Fruit fly (Drosophila melanogaster) whole organism, pupa: ENCODE data around the gene CG43054.

Experiments used
- CG10348 ChIP-seq: fragments of 200-800 bp; sonication (Bioruptor generic); IDR thresholded peaks from 2 replicates; pipeline ENCODE4 v1.3.6; 2022; ENCODE audit warnings: missing biosample characterization, missing genetic modification characterization
- CG12605 ChIP-seq: fragments of 200-800 bp; sonication (Bioruptor generic); IDR thresholded peaks from 2 replicates; pipeline ENCODE4 v1.3.6; 2022; ENCODE audit warnings: missing biosample characterization, missing genetic modification characterization
- CG13204 ChIP-seq: fragments of 200-800 bp; sonication (Bioruptor generic); optimal IDR thresholded peaks from 2 replicates; lab custom pipeline; 2018; ENCODE audit warnings: missing biosample characterization, mild to moderate bottlenecking, missing genetic modification characterization, moderate library complexity
- CG14655 ChIP-seq: fragments of 200-800 bp; sonication (Bioruptor generic); optimal IDR thresholded peaks from 3 replicates; lab custom pipeline; 2017; ENCODE audit warnings: mild to moderate bottlenecking, missing biosample characterization, missing genetic modification reagents, missing genetic modification characterization
- CG15710 ChIP-seq: fragments of 200-800 bp; sonication (Bioruptor generic); optimal IDR thresholded peaks from 2 replicates; lab custom pipeline; 2018; ENCODE audit warnings: missing biosample characterization, mild to moderate bottlenecking, missing genetic modification characterization, moderate library complexity
- CG17806 ChIP-seq: fragments of 200-800 bp; sonication (Bioruptor generic); optimal IDR thresholded peaks from 2 replicates; lab custom pipeline; 2018; ENCODE audit warnings: missing biosample characterization, mild to moderate bottlenecking, missing genetic modification characterization, moderate library complexity
- CG32121 ChIP-seq: fragments of 200-800 bp; sonication (Bioruptor generic); IDR thresholded peaks from 2 replicates; pipeline ENCODE4 v1.3.6; 2022; ENCODE audit warnings: missing biosample characterization, missing genetic modification characterization
- CG34367 ChIP-seq: fragments of 200-800 bp; sonication (Bioruptor generic); optimal IDR thresholded peaks from 2 replicates; lab custom pipeline; 2018; ENCODE audit warnings: missing biosample characterization, mild to moderate bottlenecking, missing genetic modification characterization
- CG4496 ChIP-seq: fragments of 200-800 bp; sonication (Bioruptor generic); IDR thresholded peaks from 3 replicates; pipeline ENCODE4 v1.3.6; 2022; ENCODE audit warnings: missing biosample characterization, missing genetic modification characterization
- CG8159 ChIP-seq: fragments of 200-800 bp; sonication (Bioruptor generic); optimal IDR thresholded peaks from 3 replicates; lab custom pipeline; 2018; ENCODE audit warnings: missing biosample characterization, mild to moderate bottlenecking, missing genetic modification characterization, moderate library complexity
- CG8301 ChIP-seq: fragments of 200-800 bp; sonication (Bioruptor generic); optimal IDR thresholded peaks from 2 replicates; lab custom pipeline; 2018; ENCODE audit warnings: missing biosample characterization, mild to moderate bottlenecking, missing genetic modification characterization
- CG9948 ChIP-seq: fragments of 200-800 bp; sonication (Bioruptor generic); optimal IDR thresholded peaks from 2 replicates; lab custom pipeline; 2018; ENCODE audit warnings: missing biosample characterization, mild to moderate bottlenecking, missing genetic modification characterization, moderate library complexity
- D1 ChIP-seq: fragments of 200-800 bp; sonication (Bioruptor generic); optimal IDR thresholded peaks from 2 replicates; lab custom pipeline; 2018; ENCODE audit warnings: missing biosample characterization, mild to moderate bottlenecking, missing genetic modification characterization, moderate library complexity
- EcR ChIP-seq: fragments of 200-800 bp; sonication (Bioruptor generic); optimal IDR thresholded peaks from 3 replicates; lab custom pipeline; 2019; ENCODE audit warnings: missing biosample characterization, missing genetic modification characterization, mild to moderate bottlenecking, moderate library complexity, missing genetic modification reagents
- Ets98B ChIP-seq: fragments of 200-800 bp; sonication (Bioruptor generic); IDR thresholded peaks from 2 replicates; pipeline ENCODE4 v1.3.6; 2022; ENCODE audit warnings: missing biosample characterization, missing genetic modification characterization
- Pif1A ChIP-seq: fragments of 200-800 bp; sonication (Bioruptor generic); optimal IDR thresholded peaks from 3 replicates; lab custom pipeline; 2016; ENCODE audit warnings: missing biosample characterization, missing genetic modification characterization
- Pif1B ChIP-seq: fragments of 200-800 bp; sonication (Bioruptor generic); optimal IDR thresholded peaks from 3 replicates; lab custom pipeline; 2016; ENCODE audit warnings: missing biosample characterization, missing genetic modification characterization
- Snoo ChIP-seq: fragments of 200-800 bp; sonication (Bioruptor generic); optimal IDR thresholded peaks from 3 replicates; lab custom pipeline; 2017; ENCODE audit warnings: missing biosample characterization, mild to moderate bottlenecking, missing genetic modification characterization, inconsistent platforms
- fd96Ca ChIP-seq: fragments of 200-800 bp; sonication (Bioruptor generic); IDR thresholded peaks from 3 replicates; pipeline ENCODE4 v1.3.6; 2022; ENCODE audit warnings: missing biosample characterization, missing genetic modification characterization
- gl ChIP-seq: fragments of 200-800 bp; sonication (Bioruptor generic); optimal IDR thresholded peaks from 2 replicates; lab custom pipeline; 2018; ENCODE audit warnings: missing biosample characterization, mild to moderate bottlenecking, missing genetic modification characterization
- rn ChIP-seq: fragments of 200-800 bp; sonication (Bioruptor generic); IDR thresholded peaks from 2 replicates; pipeline ENCODE4 v1.3.6; 2022; ENCODE audit warnings: missing biosample characterization, missing genetic modification characterization

The CG43054 gene

dm6 chr2L:17627559-17627958 lies at the start of gene CG43054:
CG43054 (plus strand) TSS chr2L:17627859.
- no peak for TF ChIP-seq CG15710
- TF ChIP-seq Pif1A, result no peak
- TF ChIP-seq EcR (GFP tag; lab: Kevin White, UChicago), result no peak
- no peak for TF ChIP-seq Pif1B (GFP tag; lab: Kevin White, UChicago)
- TF ChIP-seq CG12605 (GFP tag; lab: Robert Waterston, UW), result no peak
- TF ChIP-seq fd96Ca (GFP tag; lab: Robert Waterston, UW), result no peak
- no peak for TF ChIP-seq rn
- TF ChIP-seq Ets98B, result no peak
- TF ChIP-seq CG14655, result no peak
- no peak for TF ChIP-seq gl (tag; lab: Kevin White, UChicago)
- no peak for TF ChIP-seq CG13204
- TF ChIP-seq CG4496, result no peak
- TF ChIP-seq CG32121, result no peak
- no peak for TF ChIP-seq CG34367
- TF ChIP-seq Snoo (tag; lab: Kevin White, UChicago), result no peak
- TF ChIP-seq CG8301 (tag; lab: Kevin White, UChicago), result no peak
- TF ChIP-seq CG8159 (tag; lab: Kevin White, UChicago), result no peak
- no peak for TF ChIP-seq CG9948 (tag; lab: Kevin White, UChicago)
- TF ChIP-seq, all 21 proteins: peak for 0

DNA sequence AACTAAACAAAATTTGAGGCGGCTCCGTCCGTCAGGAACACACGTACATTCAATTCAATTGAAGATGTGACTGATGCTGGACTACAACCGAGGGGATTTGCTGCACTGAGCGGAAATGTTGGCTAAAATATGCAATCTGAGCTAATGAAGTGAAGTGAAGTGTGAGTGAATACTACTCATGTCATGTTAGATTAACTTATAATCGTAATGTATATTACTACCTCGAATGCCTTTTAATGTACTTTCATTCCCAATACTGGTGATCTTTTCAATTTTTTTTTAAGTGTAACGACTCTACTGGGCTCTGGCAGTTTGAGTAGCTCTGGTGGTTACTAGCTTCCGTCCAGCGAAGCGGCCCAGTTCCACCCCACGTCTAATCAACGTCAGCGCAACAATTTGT lies 44.7 kb upstream of the CG43054 start:
- TF ChIP-seq CG17806 (tag; lab: Kevin White, UChicago) (no peak), CG15710 (no peak)

DNA sequence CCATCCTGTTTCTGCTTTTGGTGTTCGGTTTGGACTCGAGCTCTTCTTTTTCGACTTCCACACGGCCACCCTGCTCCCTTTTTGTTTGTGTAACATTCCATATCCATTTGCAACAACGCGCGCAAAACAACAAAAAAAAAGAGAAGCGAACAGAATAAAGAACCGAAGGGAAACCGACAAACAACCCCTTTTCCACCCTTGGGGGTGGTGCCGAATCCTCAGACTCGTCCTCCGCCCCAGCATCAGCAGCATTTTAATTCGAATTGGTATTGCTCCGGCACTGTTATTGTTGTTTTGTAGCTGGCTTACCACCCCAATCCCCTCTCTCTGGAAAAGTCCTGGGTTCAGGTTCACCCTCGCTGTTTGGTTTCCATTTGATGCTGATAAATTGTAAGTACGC lies 42.7 kb upstream of the CG43054 start:
- no peak for TF ChIP-seq Pif1B (GFP tag; lab: Kevin White, UChicago)
- TF ChIP-seq Pif1A, result no peak

- TF ChIP-seq CG15710 (no peak), Pif1A (no peak), rn (no peak), CG4496 (no peak), fd96Ca (GFP tag; lab: Robert Waterston, UW) (no peak), gl (tag; lab: Kevin White, UChicago) (no peak), CG13204 (no peak), Pif1B (GFP tag; lab: Kevin White, UChicago) (no peak), Ets98B (no peak), CG10348 (no peak)
These were observed 40.9 kb upstream of the CG43054 start for dm6 chr2L:17586750-17587149.

DNA sequence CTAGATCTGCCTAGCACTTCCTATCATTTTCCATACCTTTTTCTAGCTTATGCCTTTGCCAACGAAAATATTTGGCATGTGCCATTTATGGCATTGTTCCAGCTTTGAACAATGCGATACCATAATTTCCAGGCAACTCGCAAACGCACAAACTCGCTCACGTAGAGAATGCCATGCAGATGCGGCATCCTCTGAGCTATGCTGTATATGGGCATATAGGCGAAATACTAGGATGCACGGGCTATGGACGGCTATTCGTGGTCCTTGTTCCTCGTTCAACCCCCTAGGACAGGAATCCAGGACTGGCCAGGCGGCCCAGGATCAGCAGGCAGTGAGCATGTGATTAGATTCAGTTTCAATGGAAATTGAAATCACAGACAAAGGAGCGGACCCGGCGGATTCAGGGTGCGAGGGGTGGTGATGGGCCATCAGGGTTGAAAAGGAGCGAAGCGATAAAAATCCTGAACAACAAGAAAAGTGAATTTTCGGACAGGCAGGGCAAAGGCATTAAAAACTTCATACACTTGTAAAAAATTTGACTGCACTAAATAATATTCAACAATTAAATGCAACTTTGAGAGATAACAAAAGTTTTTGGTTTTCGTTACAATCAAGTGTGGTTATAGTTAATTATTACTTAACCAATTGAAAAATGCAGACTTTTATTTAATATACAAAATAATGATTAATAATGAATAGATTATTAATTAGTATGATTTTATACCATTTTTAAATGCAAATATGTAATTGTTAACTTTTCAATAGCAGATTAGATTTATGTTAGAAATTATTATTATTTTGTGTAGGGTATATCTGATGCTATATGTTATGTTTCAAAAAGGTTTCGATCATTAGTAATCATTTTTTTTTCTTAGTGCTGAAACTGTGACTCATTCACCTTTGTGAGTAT lies 39.2 kb upstream of the CG43054 start:
- TF ChIP-seq CG9948 (tag; lab: Kevin White, UChicago), result no peak
- TF ChIP-seq Ets98B, result no peak
- TF ChIP-seq CG8301 (tag; lab: Kevin White, UChicago), result no peak
- peak; percentile 30 for TF ChIP-seq CG15710
- no peak for TF ChIP-seq Pif1A
- peak; percentile 64 for TF ChIP-seq CG8159 (tag; lab: Kevin White, UChicago)
- TF ChIP-seq EcR (GFP tag; lab: Kevin White, UChicago), result no peak
- TF ChIP-seq CG13204, result no peak
- no peak for TF ChIP-seq Pif1B (GFP tag; lab: Kevin White, UChicago)
- no peak for TF ChIP-seq CG14655

DNA sequence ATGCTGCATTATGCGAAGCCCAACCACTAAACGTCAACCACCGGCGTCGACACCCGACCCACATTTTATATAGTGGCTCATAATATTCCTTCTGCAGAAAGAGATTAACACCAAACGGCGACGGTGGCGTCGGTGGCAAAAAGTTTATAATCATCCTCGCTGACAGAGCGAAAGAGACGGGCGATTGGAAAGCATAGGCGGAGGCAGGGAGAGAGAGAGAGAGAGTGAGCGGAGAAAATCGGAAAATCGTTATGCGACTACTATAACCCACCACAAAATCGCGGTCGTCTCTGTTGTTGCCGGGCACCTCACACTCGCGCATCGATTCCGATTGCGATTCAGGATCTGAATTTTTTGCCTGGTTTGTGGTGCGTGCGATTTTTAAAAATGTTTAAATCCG lies 38.5 kb upstream of the CG43054 start, which contains the start of gene Oli:
TSS of gene Oli (plus strand) at position 70 of the 400 bp plus-strand sequence.
- TF ChIP-seq Snoo (tag; lab: Kevin White, UChicago) (no peak), gl (tag; lab: Kevin White, UChicago) (no peak), CG10348 (no peak), rn (no peak), CG15710 (no peak), CG8159 (tag; lab: Kevin White, UChicago) (no peak), CG34367 (no peak), Pif1A (no peak), CG13204 (no peak), Pif1B (GFP tag; lab: Kevin White, UChicago) (no peak), CG17806 (tag; lab: Kevin White, UChicago) (no peak), CG14655 (no peak), CG8301 (tag; lab: Kevin White, UChicago) (no peak), fd96Ca (GFP tag; lab: Robert Waterston, UW) (no peak), Ets98B (no peak), CG12605 (GFP tag; lab: Robert Waterston, UW) (no peak), CG4496 (no peak), CG32121 (no peak), CG9948 (tag; lab: Kevin White, UChicago) (no peak), D1 (no peak)
- TF ChIP-seq, all 21 proteins: peak for 0

DNA sequence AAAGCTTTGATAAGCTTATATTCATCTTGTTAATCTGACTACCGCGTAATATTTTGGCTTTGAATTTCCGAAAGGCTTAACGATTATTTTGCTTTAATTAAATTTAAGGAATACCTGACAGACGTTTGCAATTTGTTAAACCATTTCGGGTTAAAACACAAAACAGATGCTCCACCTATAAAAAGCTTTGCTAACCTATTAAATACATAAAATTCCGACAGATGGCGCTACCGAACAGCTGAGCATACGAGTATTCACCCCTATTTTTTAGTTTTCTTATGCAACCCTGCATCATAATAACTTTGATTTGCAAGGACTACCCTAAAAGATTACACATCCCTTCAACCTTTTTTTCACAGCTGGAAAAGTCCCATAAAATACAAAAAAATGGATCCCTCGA lies 37.8 kb upstream of the CG43054 start:
- no peak for TF ChIP-seq CG12605 (GFP tag; lab: Robert Waterston, UW)
